Worm (Caenorhabditis elegans) whole organism, L4/young adult: ENCODE results near the gene C15H11.1.

Experiments used
- W03F9.2 ChIP-seq: fragments of 150-350 bp; optimal IDR thresholded peaks from 2 replicates; lab custom pipeline; 2014; ENCODE audit warnings: missing biosample characterization, missing genetic modification characterization
- dao-5 ChIP-seq: sonication (generic microtip); optimal IDR thresholded peaks from 2 replicates; lab custom pipeline; 2016; ENCODE audit warnings: missing genotype, missing genetic modification characterization, moderate library complexity, missing compliant biosample characterization
- him-1 ChIP-seq: sonication (generic microtip); optimal IDR thresholded peaks from 2 replicates; lab custom pipeline; 2016; ENCODE audit warnings: missing genotype, missing genetic modification reagents, missing genetic modification characterization, missing compliant biosample characterization

Gene C15H11.1

ce11 chrV:14438099-14438739 lies 44.6 kb downstream of the C15H11.1 start:
- TF ChIP-seq W03F9.2 (tag; lab: Kevin White, UChicago) (no peak), him-1 (tag; lab: Kevin White, UChicago) (no peak), dao-5 (tag; lab: Kevin White, UChicago) (no peak)

ce11 chrV:14439236-14439635 lies 45.6 kb downstream of the C15H11.1 start:
- TF ChIP-seq dao-5 (tag; lab: Kevin White, UChicago) (no peak), him-1 (tag; lab: Kevin White, UChicago) (no peak), W03F9.2 (tag; lab: Kevin White, UChicago) (no peak)

ce11 chrV:14440841-14441240 lies 47.2 kb downstream of the C15H11.1 start, which contains the start of gene F23B12.4:
TSS of gene F23B12.4 (plus strand) at chrV:14441141.
- TF ChIP-seq dao-5 (tag; lab: Kevin White, UChicago) (no peak), W03F9.2 (tag; lab: Kevin White, UChicago) (no peak), him-1 (tag; lab: Kevin White, UChicago) (no peak)
